Worm (Caenorhabditis elegans) whole organism, L1 larva: ENCODE measurements around the gene C27A2.8.

Experiments
- C04F5.9 ChIP-seq: sonication (generic microtip); optimal IDR thresholded peaks from 2 replicates; lab custom pipeline; 2016; ENCODE audit warnings: missing genetic modification characterization, missing compliant biosample characterization
- C16A3.4 ChIP-seq: fragments of 150-350 bp; optimal IDR thresholded peaks from 2 replicates; lab custom pipeline; 2014; ENCODE audit warnings: missing biosample characterization, missing genetic modification characterization
- F16B12.6 ChIP-seq: fragments of 150-350 bp; optimal IDR thresholded peaks from 2 replicates; lab custom pipeline; 2014; ENCODE audit warnings: missing biosample characterization, missing genetic modification characterization
- blmp-1 ChIP-seq: fragments of 150-350 bp; optimal IDR thresholded peaks from 2 replicates; lab custom pipeline; 2014; ENCODE audit warnings: missing biosample characterization, missing genetic modification characterization
- ceh-82 ChIP-seq, 3 experiments: fragments of 150-350 bp in 1 of 3; sonication (generic microtip) in 2 of 3; optimal IDR thresholded peaks; 2 replicates each; lab custom pipeline; 2014 to 2017; ENCODE audit warnings: missing biosample characterization in 3 of 3, missing genetic modification characterization in 3 of 3
- efl-1 ChIP-seq, 4 experiments: fragments of 150-350 bp; optimal IDR thresholded peaks in 3 of 4; peaks in 1 of 4; 1 replicate in 1 of 4; 2 replicates in 3 of 4; lab custom pipeline; 2014; ENCODE audit warnings: missing biosample characterization in 2 of 4, missing genetic modification characterization in 2 of 4, missing genetic modification reagents in 2 of 4
- efl-3 ChIP-seq: fragments of 200-800 bp; sonication (Bioruptor generic); optimal IDR thresholded peaks from 2 replicates; lab custom pipeline; 2018; ENCODE audit warnings: mild to moderate bottlenecking, missing genetic modification characterization, missing compliant biosample characterization
- fkh-10 ChIP-seq: sonication (generic microtip); optimal IDR thresholded peaks from 2 replicates; lab custom pipeline; 2017; ENCODE audit warnings: missing biosample characterization, missing genetic modification reagents, missing genetic modification characterization
- fkh-8 ChIP-seq: sonication (generic microtip); optimal IDR thresholded peaks from 2 replicates; lab custom pipeline; 2016; ENCODE audit warnings: mild to moderate bottlenecking, missing genetic modification characterization, missing compliant biosample characterization
- hlh-17 ChIP-seq: fragments of 200-800 bp; sonication (Bioruptor generic); optimal IDR thresholded peaks from 2 replicates; lab custom pipeline; 2018; ENCODE audit warnings: missing genetic modification characterization, mild to moderate bottlenecking, missing compliant biosample characterization, moderate library complexity, borderline replicate concordance
- irx-1 ChIP-seq: sonication (generic microtip); optimal IDR thresholded peaks from 2 replicates; lab custom pipeline; 2016; ENCODE audit warnings: missing genetic modification characterization, missing compliant biosample characterization
- isw-1 ChIP-seq: fragments of 200-800 bp; sonication (Bioruptor generic); IDR thresholded peaks from 2 replicates; pipeline ENCODE4 v1.3.6; 2022; ENCODE audit warnings: missing genetic modification characterization, missing compliant biosample characterization
- lin-14 ChIP-seq: fragments of 200-800 bp; sonication (Bioruptor generic); optimal IDR thresholded peaks from 2 replicates; lab custom pipeline; 2018; ENCODE audit warnings: mild to moderate bottlenecking, missing genetic modification characterization, moderate library complexity, missing compliant biosample characterization
- lin-35 ChIP-seq, 2 experiments: fragments of 150-350 bp; optimal IDR thresholded peaks; 2 replicates each; lab custom pipeline; 2014; ENCODE audit warnings: missing biosample characterization in 2 of 2, missing genetic modification characterization in 2 of 2, missing genetic modification reagents in 2 of 2
- lin-39 ChIP-seq: fragments of 150-350 bp; optimal IDR thresholded peaks from 2 replicates; lab custom pipeline; 2014; ENCODE audit warnings: missing biosample characterization, missing genetic modification reagents, missing genetic modification characterization
- lsy-2 ChIP-seq, 2 experiments: fragments of 150-350 bp; optimal IDR thresholded peaks; 2 replicates each; lab custom pipeline; 2014; ENCODE audit warnings: missing biosample characterization in 2 of 2, missing genetic modification characterization in 2 of 2
- mdl-1 ChIP-seq, 2 experiments: fragments of 150-350 bp; optimal IDR thresholded peaks; 2 replicates each; lab custom pipeline; 2014 to 2017; ENCODE audit warnings: missing biosample characterization in 2 of 2, missing genetic modification characterization in 2 of 2, inconsistent platforms in 1 of 2
- mep-1 ChIP-seq: fragments of 150-350 bp; optimal IDR thresholded peaks from 2 replicates; lab custom pipeline; 2014; ENCODE audit warnings: missing biosample characterization, missing genetic modification characterization
- nhr-12 ChIP-seq: sonication (generic microtip); optimal IDR thresholded peaks from 2 replicates; lab custom pipeline; 2017; ENCODE audit warnings: missing biosample characterization, missing genetic modification characterization
- nhr-71 ChIP-seq: sonication (generic microtip); optimal IDR thresholded peaks from 2 replicates; lab custom pipeline; 2016; ENCODE audit warnings: mild to moderate bottlenecking, missing genetic modification characterization, moderate library complexity, missing compliant biosample characterization
- nhr-76 ChIP-seq: sonication (generic microtip); optimal IDR thresholded peaks from 2 replicates; lab custom pipeline; 2017; ENCODE audit warnings: missing biosample characterization, missing genetic modification characterization
- nhr-85 ChIP-seq: sonication (generic microtip); peaks from one replicate; lab custom pipeline; 2016; ENCODE audit warnings: missing genetic modification characterization, inconsistent platforms, missing compliant biosample characterization
- rnt-1 ChIP-seq: sonication (generic microtip); optimal IDR thresholded peaks from 2 replicates; lab custom pipeline; 2016; ENCODE audit warnings: mild to moderate bottlenecking, missing genetic modification characterization, moderate library complexity, missing compliant biosample characterization
- skn-1 ChIP-seq: fragments of 150-350 bp; optimal IDR thresholded peaks from 2 replicates; lab custom pipeline; 2014; ENCODE audit warnings: missing biosample characterization, missing genetic modification characterization
- snu-23 ChIP-seq: sonication (generic microtip); optimal IDR thresholded peaks from 2 replicates; lab custom pipeline; 2016; ENCODE audit warnings: missing genetic modification characterization, missing compliant biosample characterization
- swsn-7 ChIP-seq: sonication (generic microtip); optimal IDR thresholded peaks from 2 replicates; lab custom pipeline; 2016; ENCODE audit warnings: missing genetic modification characterization, missing compliant biosample characterization
- unc-30 ChIP-seq: sonication (generic microtip); optimal IDR thresholded peaks from 2 replicates; lab custom pipeline; 2017; ENCODE audit warnings: missing biosample characterization, missing genetic modification characterization
- unc-86 ChIP-seq: sonication (generic microtip); optimal IDR thresholded peaks from 2 replicates; lab custom pipeline; 2016; ENCODE audit warnings: missing genetic modification characterization, missing compliant biosample characterization
- xbp-1 ChIP-seq: sonication (generic microtip); optimal IDR thresholded peaks from 2 replicates; lab custom pipeline; 2016; ENCODE audit warnings: missing genetic modification characterization, missing compliant biosample characterization
- ztf-11 ChIP-seq, 2 experiments: sonication (generic microtip); optimal IDR thresholded peaks; 2 replicates each; lab custom pipeline; 2016 to 2017; ENCODE audit warnings: missing genetic modification characterization in 2 of 2, missing biosample characterization in 1 of 2, missing compliant biosample characterization in 1 of 2
- ztf-4 ChIP-seq: fragments of 150-350 bp; optimal IDR thresholded peaks from 2 replicates; lab custom pipeline; 2014; ENCODE audit warnings: missing biosample characterization, missing genetic modification characterization

C27A2.8 gene

DNA sequence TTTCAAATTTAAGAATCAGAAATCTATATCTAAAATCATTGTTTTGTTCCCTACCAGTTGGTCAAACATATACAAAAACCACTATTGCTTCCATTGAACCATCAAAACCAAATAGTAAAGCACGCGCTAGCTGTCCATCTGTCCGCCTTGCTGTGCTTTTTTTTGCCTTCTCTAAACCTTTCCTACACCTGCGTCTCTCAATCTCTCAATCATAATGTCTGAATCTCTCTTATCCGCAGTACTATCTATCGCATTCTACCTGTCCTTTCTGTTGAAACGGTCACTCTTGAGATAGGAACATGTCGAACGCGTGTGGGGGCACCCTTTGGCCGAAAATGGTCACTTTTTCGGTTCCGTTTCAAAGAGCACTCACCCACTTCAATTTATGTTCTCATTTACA, 20.6 kb downstream of the C27A2.8 start:
- peak; percentile 44 for TF ChIP-seq mep-1 (tag; lab: Kevin White, UChicago)
- TF ChIP-seq nhr-85 (tag; lab: Kevin White, UChicago), result peak; percentile 57
- TF ChIP-seq efl-3 (GFP tag; lab: Kevin White, UChicago), result no peak
- peak; percentile 12 to 14 for TF ChIP-seq lin-35 (GFP tag; optimal IDR thresholded peaks at IDR 0.05; lab: Kevin White, UChicago)
- TF ChIP-seq snu-23 (GFP tag; lab: Kevin White, UChicago), result peak; percentile 37
- peak; percentile 16 to 51 for TF ChIP-seq efl-1 (optimal IDR thresholded peaks at IDR 0.05; lab: Kevin White, UChicago)
- peak; percentile 10 to 86 for TF ChIP-seq efl-1 (GFP tag; optimal IDR thresholded peaks at IDR 0.05 in 1 of 2; lab: Kevin White, UChicago)
- TF ChIP-seq mdl-1 (tag; optimal IDR thresholded peaks at IDR 0.05; lab: Kevin White, UChicago), result peak in 1 of 2 experiments; percentile 6
- TF ChIP-seq rnt-1 (tag; lab: Kevin White, UChicago), result peak; percentile 38
- no peak for TF ChIP-seq swsn-7
- no peak for TF ChIP-seq hlh-17 (GFP tag; lab: Kevin White, UChicago)
- TF ChIP-seq lin-14 (GFP tag; lab: Kevin White, UChicago), result peak; percentile 59
- peak; percentile 15 for TF ChIP-seq skn-1
- peak in 1 of 2 experiments; percentile 29 for TF ChIP-seq lsy-2 (tag; optimal IDR thresholded peaks at IDR 0.05; lab: Kevin White, UChicago)
- TF ChIP-seq blmp-1 (tag; lab: Kevin White, UChicago), result peak; percentile 29

- peak; percentile 87 for TF ChIP-seq fkh-10 (GFP tag; lab: Kevin White, UChicago)
- TF ChIP-seq irx-1 (tag; lab: Kevin White, UChicago), result no peak
- TF ChIP-seq lin-14 (GFP tag; lab: Kevin White, UChicago), result peak; percentile 58
- no peak for TF ChIP-seq nhr-76 (tag; lab: Kevin White, UChicago)
Measured at ce11 chrII:5046209-5047200, 21.3 kb downstream of the C27A2.8 start.

ce11 chrII:5042381-5042930, 25.4 kb downstream of the C27A2.8 start:
- TF ChIP-seq ztf-11 (tag; optimal IDR thresholded peaks at IDR 0.05; lab: Kevin White, UChicago), result no peak
- TF ChIP-seq nhr-71 (tag; lab: Kevin White, UChicago), result peak; percentile 14
- TF ChIP-seq unc-30 (tag; lab: Kevin White, UChicago), result no peak
- peak in 1 of 2 experiments; percentile 28 for TF ChIP-seq lsy-2 (tag; optimal IDR thresholded peaks at IDR 0.05; lab: Kevin White, UChicago)
- no peak for TF ChIP-seq F16B12.6 (tag; lab: Kevin White, UChicago)
- TF ChIP-seq ztf-4 (tag; lab: Kevin White, UChicago), result no peak
- peak; percentile 8 for TF ChIP-seq snu-23 (GFP tag; lab: Kevin White, UChicago)
- TF ChIP-seq mdl-1 (tag; optimal IDR thresholded peaks at IDR 0.05; lab: Kevin White, UChicago), result no peak
- no peak for TF ChIP-seq C04F5.9 (tag; lab: Kevin White, UChicago)
- no peak; the same call in 1 of the 2 replicates for TF ChIP-seq isw-1
- TF ChIP-seq nhr-12, result no peak
- no peak for TF ChIP-seq lin-39
- peak; percentile 36 for TF ChIP-seq fkh-8
- TF ChIP-seq hlh-17 (GFP tag; lab: Kevin White, UChicago), result no peak
- no peak for TF ChIP-seq C16A3.4
- peak; percentile 8 for TF ChIP-seq mep-1 (tag; lab: Kevin White, UChicago)
- peak; percentile 78 for TF ChIP-seq lin-14 (GFP tag; lab: Kevin White, UChicago)
- TF ChIP-seq ceh-82 (tag; optimal IDR thresholded peaks at IDR 0.05; lab: Kevin White, UChicago), result peak in 1 of 3 experiments; percentile 47
- TF ChIP-seq fkh-10 (GFP tag; lab: Kevin White, UChicago), result peak; percentile 63
- TF ChIP-seq unc-86 (tag; lab: Kevin White, UChicago), result peak; percentile 57
- no peak for TF ChIP-seq xbp-1 (tag; lab: Kevin White, UChicago)
- no peak for TF ChIP-seq efl-1 (optimal IDR thresholded peaks at IDR 0.05; lab: Kevin White, UChicago)
- peak in 1 of 2 experiments; percentile 62 for TF ChIP-seq efl-1 (GFP tag; optimal IDR thresholded peaks at IDR 0.05 in 1 of 2; lab: Kevin White, UChicago)
- TF ChIP-seq, all 84 proteins: peak for 10
